Fruit fly (Drosophila melanogaster) whole organism, wandering third instar larva: Measurements from ENCODE around the gene bon.

ENCODE experiments used
- Abd-B ChIP-seq: fragments of >200 bp; optimal IDR thresholded peaks from 2 replicates; lab custom pipeline; 2017; ENCODE audit warnings: missing biosample characterization, missing genetic modification characterization
- CG32264 ChIP-seq: fragments of 200-800 bp; sonication (Bioruptor generic); optimal IDR thresholded peaks from 2 replicates; lab custom pipeline; 2016; ENCODE audit warnings: missing biosample characterization, missing genetic modification characterization
- CG9705 ChIP-seq: fragments of 200-800 bp; sonication (Bioruptor generic); optimal IDR thresholded peaks from 2 replicates; lab custom pipeline; 2018; ENCODE audit warnings: missing biosample characterization, mild to moderate bottlenecking, missing genetic modification characterization
- CrebA ChIP-seq: fragments of 200-800 bp; sonication (Bioruptor generic); optimal IDR thresholded peaks from 2 replicates; lab custom pipeline; 2016; ENCODE audit warnings: missing biosample characterization, mild to moderate bottlenecking, missing genetic modification characterization, borderline replicate concordance
- Dfd ChIP-seq: fragments of >200 bp; optimal IDR thresholded peaks from 2 replicates; lab custom pipeline; 2017; ENCODE audit warnings: missing biosample characterization, missing genetic modification characterization
- Dif ChIP-seq: fragments of 200-275, 200-300 bp; sonication (Bioruptor generic); optimal IDR thresholded peaks from 2 replicates; lab custom pipeline; 2018; ENCODE audit warnings: missing biosample characterization, missing genetic modification characterization; ENCODE audit not compliant: partially characterized antibody
- GATAd ChIP-seq: sonication (Bioruptor generic); optimal IDR thresholded peaks from 2 replicates; lab custom pipeline; 2016; ENCODE audit warnings: missing biosample characterization, missing genetic modification characterization
- HLH106 ChIP-seq: fragments of 200-800 bp; optimal IDR thresholded peaks from 3 replicates; lab custom pipeline; 2019; ENCODE audit warnings: missing biosample characterization, mild to moderate bottlenecking, missing genetic modification characterization, moderate library complexity
- Hnf4 ChIP-seq: fragments of 200-800 bp; sonication (Bioruptor generic); optimal IDR thresholded peaks from 2 replicates; lab custom pipeline; 2016; ENCODE audit warnings: missing biosample characterization, mild to moderate bottlenecking, missing genetic modification characterization
- Hr78 ChIP-seq: fragments of >200 bp; optimal IDR thresholded peaks from 2 replicates; lab custom pipeline; 2017; ENCODE audit warnings: missing biosample characterization, missing genetic modification characterization
- Hr83 ChIP-seq: fragments of 200-300 bp; sonication (Bioruptor generic); optimal IDR thresholded peaks from 2 replicates; lab custom pipeline; 2016; ENCODE audit warnings: missing biosample characterization, mild to moderate bottlenecking, missing genetic modification characterization, moderate library complexity; ENCODE audit not compliant: poor library complexity, severe bottlenecking
- Jra ChIP-seq: sonication (Bioruptor generic); optimal IDR thresholded peaks from 2 replicates; lab custom pipeline; 2016; ENCODE audit warnings: missing biosample characterization, missing genetic modification characterization
- Mio ChIP-seq: sonication (Bioruptor generic); optimal IDR thresholded peaks from 2 replicates; lab custom pipeline; 2016; ENCODE audit warnings: missing biosample characterization, missing genetic modification characterization
- Myc ChIP-seq: fragments of >200 bp; optimal IDR thresholded peaks from 2 replicates; lab custom pipeline; 2017
- OdsH ChIP-seq: fragments of 200-800 bp; sonication (Bioruptor generic); optimal IDR thresholded peaks from 2 replicates; lab custom pipeline; 2016; ENCODE audit warnings: missing biosample characterization, mild to moderate bottlenecking, missing genetic modification characterization
- Rel ChIP-seq, 2 experiments: fragments of 200-800 bp; sonication (Bioruptor generic) in 1 of 2; optimal IDR thresholded peaks; 2 replicates in 1 of 2; 3 replicates in 1 of 2; lab custom pipeline; 2016 to 2019; ENCODE audit warnings: mild to moderate bottlenecking in 2 of 2, missing biosample characterization in 2 of 2, missing genetic modification characterization in 2 of 2, moderate library complexity in 1 of 2
- Sp1 ChIP-seq: fragments of 200-800 bp; sonication (Bioruptor generic); optimal IDR thresholded peaks from 3 replicates; lab custom pipeline; 2019; ENCODE audit warnings: missing biosample characterization, mild to moderate bottlenecking, missing genetic modification characterization, moderate library complexity
- Vsx2 ChIP-seq: fragments of 200-300, 225-300 bp; sonication (Bioruptor generic); optimal IDR thresholded peaks from 2 replicates; lab custom pipeline; 2018; ENCODE audit warnings: missing biosample characterization, missing genetic modification characterization; ENCODE audit not compliant: partially characterized antibody
- br ChIP-seq: fragments of 200-800 bp; sonication (Bioruptor generic); optimal IDR thresholded peaks from 2 replicates; lab custom pipeline; 2016; ENCODE audit warnings: missing biosample characterization, missing genetic modification characterization
- brk ChIP-seq: fragments of 200-800 bp; sonication (Bioruptor generic); optimal IDR thresholded peaks from 2 replicates; lab custom pipeline; 2016; ENCODE audit warnings: missing biosample characterization, mild to moderate bottlenecking, missing genetic modification characterization
- dl ChIP-seq, 2 experiments: fragments of 175-275, 200-275 bp in 1 of 2; fragments of 200-275 bp in 1 of 2; sonication (Bioruptor generic); optimal IDR thresholded peaks; lab custom pipeline; 2018; ENCODE audit warnings: mild to moderate bottlenecking in 2 of 2, missing biosample characterization in 2 of 2, missing genetic modification characterization in 2 of 2, moderate library complexity in 2 of 2; ENCODE audit not compliant: partially characterized antibody in 2 of 2, insufficient read depth in 1 of 2
- dmrt93B ChIP-seq: fragments of 200-800 bp; sonication (Bioruptor generic); optimal IDR thresholded peaks from 2 replicates; lab custom pipeline; 2018; ENCODE audit warnings: missing biosample characterization, mild to moderate bottlenecking, missing genetic modification characterization
- dsf ChIP-seq: sonication (Bioruptor generic); optimal IDR thresholded peaks from 2 replicates; lab custom pipeline; 2016; ENCODE audit warnings: missing biosample characterization, missing genetic modification characterization, borderline replicate concordance
- ey ChIP-seq: fragments of 200-800 bp; sonication (Bioruptor generic); optimal IDR thresholded peaks from 2 replicates; lab custom pipeline; 2016; ENCODE audit warnings: missing biosample characterization, missing genetic modification characterization
- foxo ChIP-seq, 2 experiments: fragments of 200-800 bp; sonication (Bioruptor generic); optimal IDR thresholded peaks; 2 replicates in 1 of 2; 3 replicates in 1 of 2; lab custom pipeline; 2016 to 2017; ENCODE audit warnings: missing biosample characterization in 2 of 2, missing genetic modification characterization in 2 of 2
- fru ChIP-seq: fragments of 200-800 bp; sonication (Bioruptor generic); optimal IDR thresholded peaks from 3 replicates; lab custom pipeline; 2016; ENCODE audit warnings: missing biosample characterization, mild to moderate bottlenecking, missing genetic modification characterization
- h ChIP-seq: fragments of 200-800 bp; sonication (Bioruptor generic); optimal IDR thresholded peaks from 3 replicates; lab custom pipeline; 2016; ENCODE audit warnings: missing biosample characterization, mild to moderate bottlenecking, missing genetic modification characterization
- jim ChIP-seq: fragments of 175-275, 200-325 bp; sonication (Bioruptor generic); optimal IDR thresholded peaks from 2 replicates; lab custom pipeline; 2016; ENCODE audit warnings: missing biosample characterization, mild to moderate bottlenecking, missing genetic modification characterization
- lola ChIP-seq: fragments of >200 bp; optimal IDR thresholded peaks from 2 replicates; lab custom pipeline; 2017; ENCODE audit warnings: missing biosample characterization, missing genetic modification characterization
- pan ChIP-seq: fragments of >200 bp; optimal IDR thresholded peaks from 2 replicates; lab custom pipeline; 2017
- psq ChIP-seq: fragments of 200-800 bp; sonication (Bioruptor generic); optimal IDR thresholded peaks from 3 replicates; lab custom pipeline; 2017; ENCODE audit warnings: missing biosample characterization, mild to moderate bottlenecking, missing genetic modification characterization, moderate library complexity
- rgr ChIP-seq: fragments of 200-800 bp; sonication (Bioruptor generic); optimal IDR thresholded peaks from 3 replicates; lab custom pipeline; 2016; ENCODE audit warnings: missing biosample characterization, mild to moderate bottlenecking, missing genetic modification characterization
- sv ChIP-seq: fragments of 200-800 bp; sonication (Bioruptor generic); optimal IDR thresholded peaks from 3 replicates; lab custom pipeline; 2016; ENCODE audit warnings: missing biosample characterization, missing genetic modification characterization
- tai ChIP-seq: sonication (Bioruptor generic); optimal IDR thresholded peaks from 2 replicates; lab custom pipeline; 2016; ENCODE audit warnings: missing biosample characterization, missing genetic modification characterization
- usp ChIP-seq: fragments of >200 bp; optimal IDR thresholded peaks from 2 replicates; lab custom pipeline; 2017; ENCODE audit warnings: missing biosample characterization, missing genetic modification characterization
- woc ChIP-seq: sonication (Bioruptor generic); optimal IDR thresholded peaks from 2 replicates; lab custom pipeline; 2016; ENCODE audit warnings: missing biosample characterization, mild to moderate bottlenecking, missing genetic modification characterization

The bon gene

dm6 chr3R:20633984-20634446 is 41.1 kb downstream of the bon start:
- TF ChIP-seq CG9705 (GFP tag; lab: Kevin White, UChicago) (peak; percentile 37), psq (GFP tag; lab: Kevin White, UChicago) (peak; percentile 62), OdsH (GFP tag; lab: Kevin White, UChicago) (peak; percentile 79), br (GFP tag; lab: Kevin White, UChicago) (peak; percentile 86), tai (GFP tag; lab: Kevin White, UChicago) (no peak), Abd-B (GFP tag; lab: Kevin White, UChicago) (no peak), dsf (GFP tag; lab: Kevin White, UChicago) (no peak), Hr78 (GFP tag; lab: Kevin White, UChicago) (no peak), rgr (GFP tag; lab: Kevin White, UChicago) (no peak), fru (no peak), Jra (peak; percentile 69), sv (GFP tag; lab: Kevin White, UChicago) (peak; percentile 19), CG32264 (GFP tag; lab: Kevin White, UChicago) (peak; percentile 41), ey (GFP tag; lab: Kevin White, UChicago) (peak; percentile 76), pan (lab: Kevin White, UChicago) (no peak), Hnf4 (no peak), lola (no peak), Dif (GFP tag; lab: Kevin White, UChicago) (no peak), Mio (GFP tag; lab: Kevin White, UChicago) (no peak), usp (GFP tag; lab: Kevin White, UChicago) (no peak), woc (GFP tag; lab: Kevin White, UChicago) (peak; percentile 97), dl (GFP tag; optimal IDR thresholded peaks at IDR 0.05; lab: Kevin White, UChicago; ENCODE audit: insufficient read depth in 1 of 2, partially characterized antibody in 2 of 2) (no peak), Vsx2 (no peak), jim (GFP tag; lab: Kevin White, UChicago) (no peak), h (no peak), Hr83 (GFP tag; lab: Kevin White, UChicago) (no peak), Sp1 (GFP tag; lab: Kevin White, UChicago) (no peak), dmrt93B (GFP tag; lab: Kevin White, UChicago) (no peak), Dfd (GFP tag; lab: Kevin White, UChicago) (no peak), brk (GFP tag; lab: Kevin White, UChicago) (no peak), foxo (GFP tag; optimal IDR thresholded peaks at IDR 0.05; lab: Kevin White, UChicago) (no peak)

dm6 chr3R:20634674-20635594 is 42.0 kb downstream of the bon start, which contains the start of the genes Pi3K92E and Lrrk:
Pi3K92E (minus strand) TSS chr3R:20634732.
Lrrk (plus strand) TSS chr3R:20635480.
- TF ChIP-seq CG9705 (GFP tag; lab: Kevin White, UChicago): peak; percentile 18
- TF ChIP-seq rgr (GFP tag; lab: Kevin White, UChicago): no peak
- no peak for TF ChIP-seq dsf (GFP tag; lab: Kevin White, UChicago)
- no peak for TF ChIP-seq Vsx2
- TF ChIP-seq h: peak; percentile 12
- TF ChIP-seq psq (GFP tag; lab: Kevin White, UChicago): no peak
- peak; percentile 11 for TF ChIP-seq Hr83 (GFP tag; lab: Kevin White, UChicago)
- TF ChIP-seq HLH106: peak; percentile 36

dm6 chr3R:20635735-20636134 is 42.8 kb downstream of the bon start:
- TF ChIP-seq Myc (peak; percentile 11), OdsH (GFP tag; lab: Kevin White, UChicago) (no peak)

- TF ChIP-seq OdsH (GFP tag; lab: Kevin White, UChicago) (no peak), Myc (no peak), Hr78 (GFP tag; lab: Kevin White, UChicago) (no peak), Abd-B (GFP tag; lab: Kevin White, UChicago) (no peak), Hnf4 (no peak), dl (GFP tag; optimal IDR thresholded peaks at IDR 0.05; lab: Kevin White, UChicago; ENCODE audit: insufficient read depth in 1 of 2, partially characterized antibody in 2 of 2) (no peak), usp (GFP tag; lab: Kevin White, UChicago) (no peak), brk (GFP tag; lab: Kevin White, UChicago) (no peak), Dfd (GFP tag; lab: Kevin White, UChicago) (no peak), Hr83 (GFP tag; lab: Kevin White, UChicago) (no peak), CrebA (no peak), Dif (GFP tag; lab: Kevin White, UChicago) (no peak), CG9705 (GFP tag; lab: Kevin White, UChicago) (no peak), Rel (GFP tag; optimal IDR thresholded peaks at IDR 0.05; lab: Kevin White, UChicago) (no peak), Rel (tag; optimal IDR thresholded peaks at IDR 0.05; lab: Kevin White, UChicago) (no peak), GATAd (GFP tag; lab: Kevin White, UChicago) (no peak), lola (no peak), rgr (GFP tag; lab: Kevin White, UChicago) (no peak), dmrt93B (GFP tag; lab: Kevin White, UChicago) (no peak), jim (GFP tag; lab: Kevin White, UChicago) (no peak)
These were observed 55.7 kb downstream of the bon start, which contains the start of gene GluRIIE for dm6 chr3R:20648616-20649015. GluRIIE (minus strand) TSS chr3R:20648716.
